Worm (Caenorhabditis elegans) whole organism, L2 larva: ENCODE measurements around the gene srlf-20.

Source experiments
- elt-1 ChIP-seq: fragments of 150-350 bp; optimal IDR thresholded peaks from 2 replicates; lab custom pipeline; 2014; ENCODE audit warnings: missing biosample characterization, missing genetic modification characterization
- elt-3 ChIP-seq: sonication (generic microtip); optimal IDR thresholded peaks from 2 replicates; lab custom pipeline; 2017; ENCODE audit warnings: missing biosample characterization, missing genetic modification characterization
- lin-13 ChIP-seq: fragments of 150-350 bp; optimal IDR thresholded peaks from 2 replicates; lab custom pipeline; 2014; ENCODE audit warnings: missing biosample characterization, missing genetic modification reagents, missing genetic modification characterization
- nhr-12 ChIP-seq: fragments of 150-350 bp; optimal IDR thresholded peaks from 2 replicates; lab custom pipeline; 2014; ENCODE audit warnings: missing biosample characterization, missing genetic modification characterization
- nhr-237 ChIP-seq: fragments of 150-350 bp; optimal IDR thresholded peaks from 2 replicates; lab custom pipeline; 2014; ENCODE audit warnings: missing biosample characterization, missing genetic modification characterization
- nhr-77 ChIP-seq: fragments of 150-350 bp; optimal IDR thresholded peaks from 2 replicates; lab custom pipeline; 2014; ENCODE audit warnings: missing biosample characterization, missing genetic modification characterization
- sma-9 ChIP-seq, 2 experiments: fragments of 150-350 bp in 1 of 2; sonication (generic microtip) in 1 of 2; optimal IDR thresholded peaks; 2 replicates each; lab custom pipeline; 2014 to 2016; ENCODE audit warnings: missing genetic modification characterization in 2 of 2, mild to moderate bottlenecking in 1 of 2, missing biosample characterization in 1 of 2, missing compliant biosample characterization in 1 of 2, missing genetic modification reagents in 1 of 2, moderate library complexity in 1 of 2
- unc-55 ChIP-seq: fragments of 150-350 bp; sonication (generic microtip); optimal IDR thresholded peaks from 3 replicates; lab custom pipeline; 2014; ENCODE audit warnings: missing biosample characterization, missing genetic modification reagents, missing genetic modification characterization
- unc-62 ChIP-seq: fragments of 150-350 bp; optimal IDR thresholded peaks from 2 replicates; lab custom pipeline; 2014; ENCODE audit warnings: missing biosample characterization, missing genetic modification reagents, missing genetic modification characterization

DNA sequence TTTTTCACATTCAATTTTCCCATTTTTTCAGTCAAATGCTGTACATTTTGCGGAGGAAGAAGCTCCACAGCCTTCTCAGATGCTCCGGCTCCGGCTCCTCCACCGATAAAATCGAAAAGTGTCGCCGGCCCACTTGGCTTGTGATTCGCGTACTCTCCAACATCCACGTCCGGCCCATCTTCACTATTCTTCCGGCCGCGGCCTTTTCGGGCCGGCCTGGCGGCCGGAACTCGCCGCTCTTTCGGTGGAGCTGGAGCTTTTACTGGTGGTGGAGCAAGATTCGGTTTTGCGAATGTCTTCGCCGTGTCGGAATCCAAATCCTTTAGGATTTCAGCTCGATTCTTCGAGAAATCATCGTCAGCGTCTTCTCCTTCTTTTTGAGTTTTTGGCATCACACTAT lies 48.8 kb downstream of the srlf-20 start:
- TF ChIP-seq elt-1 (tag; lab: Kevin White, UChicago): no peak
- no peak for TF ChIP-seq nhr-77 (tag; lab: Kevin White, UChicago)
- no peak for TF ChIP-seq nhr-237 (tag; lab: Kevin White, UChicago)
- TF ChIP-seq nhr-12 (tag; lab: Kevin White, UChicago): no peak
- TF ChIP-seq elt-3 (tag; lab: Kevin White, UChicago): no peak
- TF ChIP-seq unc-55 (GFP tag; lab: Kevin White, UChicago): no peak
- no peak for TF ChIP-seq unc-62
- no peak for TF ChIP-seq sma-9 (GFP tag; optimal IDR thresholded peaks at IDR 0.05; lab: Kevin White, UChicago)
- no peak for TF ChIP-seq sma-9 (tag; optimal IDR thresholded peaks at IDR 0.05; lab: Kevin White, UChicago)
- TF ChIP-seq lin-13 (GFP tag; lab: Kevin White, UChicago): no peak
